Fruit fly (Drosophila melanogaster) whole organism, wandering third instar larva: ENCODE measurements around the gene CG33093.

Experiments
- Abd-B ChIP-seq: fragments of >200 bp; optimal IDR thresholded peaks from 2 replicates; lab custom pipeline; 2017; ENCODE audit warnings: missing biosample characterization, missing genetic modification characterization
- CG32264 ChIP-seq: fragments of 200-800 bp; sonication (Bioruptor generic); optimal IDR thresholded peaks from 2 replicates; lab custom pipeline; 2016; ENCODE audit warnings: missing biosample characterization, missing genetic modification characterization
- Hr78 ChIP-seq: fragments of >200 bp; optimal IDR thresholded peaks from 2 replicates; lab custom pipeline; 2017; ENCODE audit warnings: missing biosample characterization, missing genetic modification characterization
- Jra ChIP-seq: sonication (Bioruptor generic); optimal IDR thresholded peaks from 2 replicates; lab custom pipeline; 2016; ENCODE audit warnings: missing biosample characterization, missing genetic modification characterization
- Vsx2 ChIP-seq: fragments of 200-300, 225-300 bp; sonication (Bioruptor generic); optimal IDR thresholded peaks from 2 replicates; lab custom pipeline; 2018; ENCODE audit warnings: missing biosample characterization, missing genetic modification characterization; ENCODE audit not compliant: partially characterized antibody
- ey ChIP-seq: fragments of 200-800 bp; sonication (Bioruptor generic); optimal IDR thresholded peaks from 2 replicates; lab custom pipeline; 2016; ENCODE audit warnings: missing biosample characterization, missing genetic modification characterization
- fru ChIP-seq: fragments of 200-800 bp; sonication (Bioruptor generic); optimal IDR thresholded peaks from 3 replicates; lab custom pipeline; 2016; ENCODE audit warnings: missing biosample characterization, mild to moderate bottlenecking, missing genetic modification characterization
- h ChIP-seq: fragments of 200-800 bp; sonication (Bioruptor generic); optimal IDR thresholded peaks from 3 replicates; lab custom pipeline; 2016; ENCODE audit warnings: missing biosample characterization, mild to moderate bottlenecking, missing genetic modification characterization
- jim ChIP-seq: fragments of 175-275, 200-325 bp; sonication (Bioruptor generic); optimal IDR thresholded peaks from 2 replicates; lab custom pipeline; 2016; ENCODE audit warnings: missing biosample characterization, mild to moderate bottlenecking, missing genetic modification characterization
- lola ChIP-seq: fragments of >200 bp; optimal IDR thresholded peaks from 2 replicates; lab custom pipeline; 2017; ENCODE audit warnings: missing biosample characterization, missing genetic modification characterization
- pan ChIP-seq: fragments of >200 bp; optimal IDR thresholded peaks from 2 replicates; lab custom pipeline; 2017
- rgr ChIP-seq: fragments of 200-800 bp; sonication (Bioruptor generic); optimal IDR thresholded peaks from 3 replicates; lab custom pipeline; 2016; ENCODE audit warnings: missing biosample characterization, mild to moderate bottlenecking, missing genetic modification characterization
- usp ChIP-seq: fragments of >200 bp; optimal IDR thresholded peaks from 2 replicates; lab custom pipeline; 2017; ENCODE audit warnings: missing biosample characterization, missing genetic modification characterization

dm6 chr3R:22525073-22525413, 6.7 kb downstream of the CG33093 start:
- TF ChIP-seq fru (GFP tag; lab: Kevin White, UChicago) (no peak), pan (lab: Kevin White, UChicago) (no peak), ey (no peak), Vsx2 (GFP tag; lab: Kevin White, UChicago) (no peak), Abd-B (GFP tag; lab: Kevin White, UChicago) (no peak), h (GFP tag; lab: Kevin White, UChicago) (no peak), usp (GFP tag; lab: Kevin White, UChicago) (no peak), CG32264 (GFP tag; lab: Kevin White, UChicago) (no peak), Jra (no peak), Hr78 (no peak), rgr (GFP tag; lab: Kevin White, UChicago) (no peak), lola (no peak), jim (no peak)
